Worm (Caenorhabditis elegans) whole organism, late embryonic: Measurements from ENCODE around the gene nhr-78.

Experiments used
- C38D4.7 ChIP-seq: fragments of 200-800 bp; sonication (Bioruptor generic); optimal IDR thresholded peaks from 2 replicates; lab custom pipeline; 2018; ENCODE audit warnings: mild to moderate bottlenecking, missing genetic modification characterization, moderate library complexity, missing compliant biosample characterization
- Y22D7AL.16 ChIP-seq: sonication (generic microtip); optimal IDR thresholded peaks from 2 replicates; lab custom pipeline; 2016; ENCODE audit warnings: missing genetic modification characterization, missing compliant biosample characterization
- ama-1 ChIP-seq: fragments of 150-350 bp; optimal IDR thresholded peaks from 2 replicates; lab custom pipeline; 2014
- ceh-45 ChIP-seq: fragments of 200-800 bp; sonication (Bioruptor generic); IDR thresholded peaks from 2 replicates; pipeline ENCODE4 v1.3.6; 2022; ENCODE audit warnings: missing genetic modification reagents, missing genetic modification characterization, missing compliant biosample characterization
- ceh-48 ChIP-seq: sonication (generic microtip); optimal IDR thresholded peaks from 2 replicates; lab custom pipeline; 2016; ENCODE audit warnings: missing genetic modification characterization, inconsistent platforms, missing compliant biosample characterization
- dmd-4 ChIP-seq: sonication (generic microtip); optimal IDR thresholded peaks from 2 replicates; lab custom pipeline; 2016; ENCODE audit warnings: borderline replicate concordance, missing genetic modification characterization, missing compliant biosample characterization
- fkh-10 ChIP-seq: fragments of 150-350 bp; optimal IDR thresholded peaks from 2 replicates; lab custom pipeline; 2014; ENCODE audit warnings: missing biosample characterization, missing genetic modification reagents, missing genetic modification characterization
- pag-3 ChIP-seq: sonication (generic microtip); optimal IDR thresholded peaks from 2 replicates; lab custom pipeline; 2016; ENCODE audit warnings: missing compliant biosample characterization, missing genetic modification characterization, borderline replicate concordance
- pax-1 ChIP-seq: fragments of 150-350 bp; optimal IDR thresholded peaks from 2 replicates; lab custom pipeline; 2014; ENCODE audit warnings: missing biosample characterization, missing genetic modification characterization
- pqm-1 ChIP-seq: sonication (generic microtip); optimal IDR thresholded peaks from 2 replicates; lab custom pipeline; 2016; ENCODE audit warnings: missing genetic modification characterization, missing compliant biosample characterization
- rnt-1 ChIP-seq: sonication (generic microtip); optimal IDR thresholded peaks from 2 replicates; lab custom pipeline; 2016; ENCODE audit warnings: missing genetic modification characterization, missing compliant biosample characterization
- sox-2 ChIP-seq: fragments of 200-800 bp; sonication (Bioruptor generic); IDR thresholded peaks from 2 replicates; pipeline ENCODE4 v1.3.6; 2022; ENCODE audit warnings: missing genetic modification reagents, missing genetic modification characterization, missing compliant biosample characterization
- tbx-2 ChIP-seq: sonication (generic microtip); optimal IDR thresholded peaks from 2 replicates; lab custom pipeline; 2016; ENCODE audit warnings: missing genetic modification characterization, missing compliant biosample characterization
- ttx-3 ChIP-seq: sonication (generic microtip); optimal IDR thresholded peaks from 2 replicates; lab custom pipeline; 2016; ENCODE audit warnings: missing genetic modification reagents, missing genetic modification characterization, missing compliant biosample characterization

DNA sequence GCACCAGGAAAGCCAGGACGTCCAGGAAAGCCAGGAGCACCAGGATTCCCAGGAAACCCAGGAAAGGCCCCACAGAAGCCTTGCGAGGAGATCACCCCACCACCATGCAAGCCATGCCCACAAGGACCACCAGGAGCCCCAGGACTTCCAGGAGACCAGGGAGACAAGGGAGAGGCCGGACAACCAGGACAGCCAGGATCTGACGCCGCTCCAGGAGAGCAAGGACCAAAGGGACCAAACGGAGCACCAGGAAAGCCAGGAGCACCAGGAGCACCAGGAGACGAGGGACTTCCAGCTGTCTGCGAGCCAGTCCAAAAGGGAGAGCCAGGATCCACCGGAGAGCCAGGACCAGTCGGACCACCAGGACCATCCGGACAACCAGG is 41.7 kb downstream of the nhr-78 start:
- TF ChIP-seq sox-2 (GFP tag; lab: Robert Waterston, UW): no peak
- no peak for TF ChIP-seq fkh-10 (GFP tag; lab: Kevin White, UChicago)
- TF ChIP-seq C38D4.7: no peak
- TF ChIP-seq rnt-1 (tag; lab: Kevin White, UChicago): no peak
- TF ChIP-seq pax-1 (tag; lab: Kevin White, UChicago): no peak
- no peak for TF ChIP-seq Y22D7AL.16 (tag; lab: Kevin White, UChicago)
- no peak for TF ChIP-seq ceh-45 (GFP tag; lab: Robert Waterston, UW)
- TF ChIP-seq ama-1 (lab: Kevin White, UChicago): no peak
- no peak for TF ChIP-seq pag-3 (tag; lab: Kevin White, UChicago)
- TF ChIP-seq dmd-4: no peak
- no peak for TF ChIP-seq ttx-3 (tag; lab: Kevin White, UChicago)
- no peak for TF ChIP-seq tbx-2 (tag; lab: Kevin White, UChicago)
- no peak for TF ChIP-seq ceh-48 (tag; lab: Kevin White, UChicago)
- no peak for TF ChIP-seq pqm-1 (tag; lab: Kevin White, UChicago)
